Fruit fly (Drosophila melanogaster): ENCODE results near the gene CG14662.

Gene CG14662

DNA sequence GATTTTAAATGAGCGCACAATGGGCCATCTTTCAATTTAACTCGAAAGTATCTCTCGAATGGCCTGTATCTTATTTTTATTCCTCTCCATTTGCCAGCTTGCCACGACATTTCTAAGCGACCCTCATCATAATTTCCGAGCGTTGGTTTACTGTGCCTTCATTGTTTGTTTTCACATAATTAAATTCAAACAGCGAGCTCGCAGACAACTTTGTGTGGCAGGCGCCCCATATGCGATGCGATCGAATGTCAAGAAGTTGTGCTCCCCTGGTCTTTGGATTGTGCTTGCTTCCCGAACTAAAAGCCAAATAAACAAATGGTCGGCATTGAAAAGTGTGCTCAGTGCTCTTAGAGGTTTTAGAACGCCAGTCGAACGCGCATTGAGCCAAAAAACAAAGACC, 47.8 kb upstream of the CG14662 start (continued):
- peak; percentile 3 for TF ChIP-seq pho (GFP tag; optimal IDR thresholded peaks at IDR 0.05)
- no peak for TF ChIP-seq Antp (GFP tag; optimal IDR thresholded peaks at IDR 0.05)
- TF ChIP-seq sd (tag; optimal IDR thresholded peaks at IDR 0.05), result no peak
- no peak for TF ChIP-seq CG9727 (GFP tag; optimal IDR thresholded peaks at IDR 0.05)
- no peak for TF ChIP-seq peb (GFP tag; IDR thresholded peaks at IDR 0.05)
- no peak for TF ChIP-seq Nf-YA (GFP tag; IDR thresholded peaks at IDR 0.05)
- no peak for TF ChIP-seq zen (tag; optimal IDR thresholded peaks at IDR 0.05)
- TF ChIP-seq CG11560 (tag; IDR thresholded peaks at IDR 0.05), result no peak
- no peak for TF ChIP-seq CG12236 (GFP tag; optimal IDR thresholded peaks at IDR 0.05)
- TF ChIP-seq tgo (GFP tag; IDR thresholded peaks at IDR 0.05), result no peak
- no peak for TF ChIP-seq CG1647 (GFP tag; optimal IDR thresholded peaks at IDR 0.05)
- TF ChIP-seq CG4617 (GFP tag; optimal IDR thresholded peaks at IDR 0.05; ENCODE audit: borderline replicate concordance), result no peak
- no peak for TF ChIP-seq CG6254 (GFP tag; optimal IDR thresholded peaks at IDR 0.05)
- no peak for TF ChIP-seq zfh2 (GFP tag; optimal IDR thresholded peaks at IDR 0.05)
- TF ChIP-seq scrt (GFP tag; optimal IDR thresholded peaks at IDR 0.05), result no peak
- TF ChIP-seq ken (GFP tag; IDR thresholded peaks at IDR 0.05), result no peak
- TF ChIP-seq kay (GFP tag; optimal IDR thresholded peaks at IDR 0.05), result no peak
- peak; percentile 6 for TF ChIP-seq CG7987 (GFP tag; optimal IDR thresholded peaks at IDR 0.05)
- no peak for TF ChIP-seq lilli (GFP tag; optimal IDR thresholded peaks at IDR 0.05)
- TF ChIP-seq CG17186 (GFP tag; optimal IDR thresholded peaks at IDR 0.05), result no peak
- TF ChIP-seq BEAF-32 (GFP tag; optimal IDR thresholded peaks at IDR 0.05), result no peak
- TF ChIP-seq CG7745 (tag; optimal IDR thresholded peaks at IDR 0.05), result peak; percentile 72
- no peak for TF ChIP-seq CG7271 (tag; optimal IDR thresholded peaks at IDR 0.05)
- no peak for TF ChIP-seq Spps (tag; optimal IDR thresholded peaks at IDR 0.05)
- TF ChIP-seq pros (GFP tag; optimal IDR thresholded peaks at IDR 0.05), result no peak
- TF ChIP-seq CG5953 (GFP tag; IDR thresholded peaks at IDR 0.05), result no peak
- no peak for TF ChIP-seq CG11695 (GFP tag; IDR thresholded peaks at IDR 0.05)

DNA sequence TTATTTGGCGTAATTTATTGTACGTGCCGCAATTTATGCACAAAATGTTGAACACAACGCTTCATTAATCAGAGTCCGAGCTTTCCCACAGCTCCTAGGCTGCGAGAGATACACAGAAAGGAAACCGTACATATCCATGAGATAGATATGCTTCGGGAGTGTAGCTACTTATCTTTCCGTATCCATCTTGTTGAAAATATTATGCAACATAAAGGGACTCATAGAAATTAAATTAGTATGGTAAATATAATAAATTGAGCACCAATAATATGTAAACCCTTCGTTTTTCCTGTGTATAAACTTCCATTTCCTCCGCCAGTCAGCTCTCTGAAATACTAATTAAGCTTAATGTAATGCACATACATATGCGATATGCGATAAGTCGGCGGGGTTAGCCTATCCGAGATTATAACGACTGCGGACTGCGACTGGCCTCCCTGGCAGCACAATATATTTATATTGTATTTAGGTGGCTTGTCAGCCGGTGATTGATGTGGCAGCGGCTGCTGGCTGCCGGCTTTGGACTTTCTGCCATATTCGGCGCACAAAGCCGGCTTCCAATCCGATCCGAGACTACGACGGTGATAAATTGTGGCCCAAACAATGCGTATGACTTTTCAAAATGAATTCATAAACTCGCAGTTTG, 46.8 kb upstream of the CG14662 start:
- TF ChIP-seq sens (GFP tag) (peak; percentile 9), odd (GFP tag; optimal IDR thresholded peaks at IDR 0.05) (peak; percentile 3), CG17186 (GFP tag; optimal IDR thresholded peaks at IDR 0.05) (no peak), CG6765 (GFP tag; optimal IDR thresholded peaks at IDR 0.05) (no peak), TFAM (GFP tag; optimal IDR thresholded peaks at IDR 0.05) (no peak), CG11456 (GFP tag; IDR thresholded peaks at IDR 0.05) (no peak), CG33213 (GFP tag; optimal IDR thresholded peaks at IDR 0.05) (no peak), oc (tag; optimal IDR thresholded peaks at IDR 0.05) (peak; percentile 92), CG13894 (tag; optimal IDR thresholded peaks at IDR 0.05) (peak; percentile 69), otp (GFP tag; IDR thresholded peaks at IDR 0.05) (0 out of 3 replicates have a peak, but pooled peaks have one; percentile 5), Drgx (GFP tag; IDR thresholded peaks at IDR 0.05) (peak; percentile 31; the same call in 1 of the 2 replicates), ewg (GFP tag; optimal IDR thresholded peaks at IDR 0.05) (peak; percentile 5), p53 (GFP tag; optimal IDR thresholded peaks at IDR 0.05) (no peak), Pdp1 (GFP tag; optimal IDR thresholded peaks at IDR 0.05) (peak in 1 of 2 experiments; percentile 32), eve (GFP tag; optimal IDR thresholded peaks at IDR 0.05) (peak in 1 of 2 experiments; percentile 36), bcd (GFP tag; optimal IDR thresholded peaks at IDR 0.05) (no peak), row (GFP tag; IDR thresholded peaks at IDR 0.05) (0 out of 3 replicates have a peak, but pooled peaks have one; percentile 7), grau (tag; optimal IDR thresholded peaks at IDR 0.05) (peak; percentile 13), CG8290 (GFP tag; optimal IDR thresholded peaks at IDR 0.05) (no peak), CG8290 (tag; optimal IDR thresholded peaks at IDR 0.05) (peak in 1 of 2 experiments; percentile 28), CG17359 (tag; optimal IDR thresholded peaks at IDR 0.05) (peak; percentile 17), Sin3A (optimal IDR thresholded peaks at IDR 0.05) (no peak), CG18476 (GFP tag; optimal IDR thresholded peaks at IDR 0.05) (no peak), Hmr (GFP tag; optimal IDR thresholded peaks at IDR 0.05) (no peak), Med (GFP tag) (peak; percentile 52), pros (GFP tag; optimal IDR thresholded peaks at IDR 0.05) (peak; percentile 34)
